Fruit fly (Drosophila melanogaster) whole organism, embryonic: ENCODE data around the gene ssp3.

Source experiments
- Bgb ChIP-seq: fragments of 200-800 bp; sonication (Bioruptor generic); IDR thresholded peaks from 2 replicates; pipeline ENCODE4 v1.3.6; 2022; ENCODE audit warnings: missing biosample characterization, missing genetic modification characterization; ENCODE audit not compliant: partially characterized antibody
- CG10321 ChIP-seq: fragments of 200-800 bp; sonication (Bioruptor generic); IDR thresholded peaks from 2 replicates; pipeline ENCODE4 v1.3.6; 2022; ENCODE audit warnings: missing biosample characterization, missing genetic modification characterization
- CG15011 ChIP-seq: fragments of 200-800 bp; sonication (Bioruptor generic); optimal IDR thresholded peaks from 3 replicates; lab custom pipeline; 2018; ENCODE audit warnings: missing biosample characterization, mild to moderate bottlenecking, missing genetic modification characterization
- CG17912 ChIP-seq: fragments of 200-800 bp; sonication (Bioruptor generic); optimal IDR thresholded peaks from 2 replicates; lab custom pipeline; 2018; ENCODE audit warnings: missing biosample characterization, mild to moderate bottlenecking, missing genetic modification characterization
- CG1832 ChIP-seq: fragments of 200-800 bp; sonication (Bioruptor generic); optimal IDR thresholded peaks from 2 replicates; lab custom pipeline; 2017; ENCODE audit warnings: missing biosample characterization, mild to moderate bottlenecking, missing genetic modification characterization, inconsistent platforms
- CG30020 ChIP-seq: fragments of 200-800 bp; optimal IDR thresholded peaks from 2 replicates; lab custom pipeline; 2019; ENCODE audit warnings: missing biosample characterization, mild to moderate bottlenecking, missing genetic modification characterization, moderate library complexity
- CG30403 ChIP-seq: fragments of 200-800 bp; sonication (Bioruptor generic); optimal IDR thresholded peaks from 3 replicates; lab custom pipeline; 2016; ENCODE audit warnings: missing biosample characterization, missing genetic modification characterization
- CG33213 ChIP-seq: fragments of 200-800 bp; sonication (Bioruptor generic); optimal IDR thresholded peaks from 3 replicates; lab custom pipeline; 2016; ENCODE audit warnings: missing biosample characterization, missing genetic modification characterization
- CG34422 ChIP-seq: fragments of 200-800 bp; sonication (Bioruptor generic); IDR thresholded peaks from 3 replicates; pipeline ENCODE4 v1.3.6; 2022; ENCODE audit warnings: missing biosample characterization, missing genetic modification characterization
- CG6272 ChIP-seq: fragments of 200-800 bp; sonication (Bioruptor generic); IDR thresholded peaks from 2 replicates; pipeline ENCODE4 v1.3.6; 2022; ENCODE audit warnings: missing biosample characterization, missing genetic modification characterization
- CG6765 ChIP-seq: fragments of 200-800 bp; sonication (Bioruptor generic); optimal IDR thresholded peaks from 3 replicates; lab custom pipeline; 2017; ENCODE audit warnings: missing biosample characterization, mild to moderate bottlenecking, missing genetic modification characterization
- CG8281 ChIP-seq: fragments of 200-800 bp; sonication (Bioruptor generic); optimal IDR thresholded peaks from 2 replicates; lab custom pipeline; 2018; ENCODE audit warnings: missing biosample characterization, mild to moderate bottlenecking, missing genetic modification characterization, moderate library complexity
- CG8359 ChIP-seq: fragments of 200-800 bp; sonication (Bioruptor generic); optimal IDR thresholded peaks from 2 replicates; lab custom pipeline; 2017; ENCODE audit warnings: missing biosample characterization, mild to moderate bottlenecking, missing genetic modification characterization, borderline replicate concordance
- CG8765 ChIP-seq: fragments of 200-800 bp; sonication (Bioruptor generic); IDR thresholded peaks from 2 replicates; pipeline ENCODE4 v1.3.6; 2022; ENCODE audit warnings: missing biosample characterization, missing genetic modification characterization
- Deaf1 ChIP-seq: fragments of 200-800 bp; optimal IDR thresholded peaks from 3 replicates; lab custom pipeline; 2019; ENCODE audit warnings: missing biosample characterization, mild to moderate bottlenecking, missing genetic modification characterization, moderate library complexity
- Eip74EF ChIP-seq, 2 experiments: fragments of 200-800 bp in 1 of 2; fragments of >200 bp in 1 of 2; sonication (Bioruptor generic) in 1 of 2; optimal IDR thresholded peaks; 2 replicates each; lab custom pipeline; 2017 to 2019; ENCODE audit warnings: missing biosample characterization in 2 of 2, missing genetic modification characterization in 2 of 2, mild to moderate bottlenecking in 1 of 2, moderate library complexity in 1 of 2
- HmgZ ChIP-seq: fragments of 200-800 bp; sonication (Bioruptor generic); optimal IDR thresholded peaks from 2 replicates; lab custom pipeline; 2018; ENCODE audit warnings: missing biosample characterization, mild to moderate bottlenecking, missing genetic modification characterization
- Hr78 ChIP-seq, 2 experiments: fragments of 200-800 bp in 1 of 2; fragments of >200 bp in 1 of 2; sonication (Bioruptor generic) in 1 of 2; optimal IDR thresholded peaks; 2 replicates each; lab custom pipeline; 2017 to 2019; ENCODE audit warnings: missing biosample characterization in 2 of 2, missing genetic modification characterization in 2 of 2, mild to moderate bottlenecking in 1 of 2, moderate library complexity in 1 of 2
- Jarid2 ChIP-seq: fragments of 200-800 bp; sonication (Bioruptor generic); optimal IDR thresholded peaks from 3 replicates; lab custom pipeline; 2017; ENCODE audit warnings: mild to moderate bottlenecking, missing biosample characterization, missing genetic modification reagents, missing genetic modification characterization
- Med ChIP-seq: fragments of 200-800 bp; sonication (Bioruptor generic); peaks from one replicate; lab custom pipeline; 2016; ENCODE audit warnings: missing biosample characterization, missing genetic modification characterization, mild to moderate bottlenecking, inconsistent platforms, moderate library complexity
- Myb ChIP-seq: fragments of 200-800 bp; sonication (Bioruptor generic); optimal IDR thresholded peaks from 2 replicates; lab custom pipeline; 2016; ENCODE audit warnings: missing biosample characterization, missing genetic modification characterization
- NFAT ChIP-seq: fragments of 200-800 bp; sonication (Bioruptor generic); IDR thresholded peaks from 2 replicates; pipeline ENCODE4 v1.3.6; 2022; ENCODE audit warnings: missing biosample characterization, missing genetic modification characterization
- NK7.1 ChIP-seq: fragments of 200-800 bp; sonication (Bioruptor generic); optimal IDR thresholded peaks from 3 replicates; lab custom pipeline; 2016; ENCODE audit warnings: missing biosample characterization, missing genetic modification characterization
- Nf-YB ChIP-seq: fragments of 200-800 bp; sonication (Bioruptor generic); optimal IDR thresholded peaks from 3 replicates; lab custom pipeline; 2019; ENCODE audit warnings: missing biosample characterization, mild to moderate bottlenecking, missing genetic modification characterization, moderate library complexity
- Nf-YC ChIP-seq: fragments of 200-800 bp; optimal IDR thresholded peaks from 3 replicates; lab custom pipeline; 2019; ENCODE audit warnings: missing biosample characterization, mild to moderate bottlenecking, missing genetic modification characterization, moderate library complexity
- Oaz ChIP-seq: fragments of 200-800 bp; sonication (Bioruptor generic); IDR thresholded peaks from 2 replicates; pipeline ENCODE4 v1.3.6; 2022; ENCODE audit warnings: missing biosample characterization, missing genetic modification characterization
- Trl ChIP-seq, 3 experiments: fragments of >200 bp in 2 of 3; fragments of 200-800 bp in 1 of 3; sonication (Bioruptor generic) in 1 of 3; optimal IDR thresholded peaks; 2 replicates in 1 of 3; 3 replicates in 2 of 3; lab custom pipeline; 2016 to 2017; ENCODE audit warnings: missing biosample characterization in 1 of 3, missing genetic modification characterization in 1 of 3
- ash1 ChIP-seq: fragments of 200-800 bp; sonication (Bioruptor generic); optimal IDR thresholded peaks from 2 replicates; lab custom pipeline; 2018; ENCODE audit warnings: missing biosample characterization, mild to moderate bottlenecking, missing genetic modification characterization
- btn ChIP-seq: fragments of 200-800 bp; sonication (Bioruptor generic); optimal IDR thresholded peaks from 2 replicates; lab custom pipeline; 2016; ENCODE audit warnings: missing biosample characterization, missing genetic modification characterization
- cato ChIP-seq: fragments of 200-800 bp; sonication (Bioruptor generic); optimal IDR thresholded peaks from 2 replicates; lab custom pipeline; 2016; ENCODE audit warnings: missing biosample characterization, missing genetic modification characterization, borderline replicate concordance
- cg ChIP-seq: fragments of 200-800 bp; sonication (Bioruptor generic); optimal IDR thresholded peaks from 3 replicates; lab custom pipeline; 2019; ENCODE audit warnings: missing biosample characterization, mild to moderate bottlenecking, missing genetic modification characterization, moderate library complexity
- chif ChIP-seq, 2 experiments: fragments of 200-800 bp; sonication (Bioruptor generic); optimal IDR thresholded peaks; 3 replicates each; lab custom pipeline; 2016; ENCODE audit warnings: missing biosample characterization in 2 of 2, missing genetic modification characterization in 2 of 2
- chinmo ChIP-seq: fragments of 200-800 bp; sonication (Bioruptor generic); IDR thresholded peaks from 4 replicates; pipeline ENCODE4 v1.3.6; 2022; ENCODE audit warnings: missing biosample characterization, missing genetic modification characterization; ENCODE audit not compliant: partially characterized antibody
- crc ChIP-seq: fragments of 200-800 bp; sonication (Bioruptor generic); optimal IDR thresholded peaks from 2 replicates; lab custom pipeline; 2016; ENCODE audit warnings: missing biosample characterization, missing genetic modification characterization
- crol ChIP-seq: fragments of 200-800 bp; sonication (Bioruptor generic); IDR thresholded peaks from 2 replicates; pipeline ENCODE4 v1.3.6; 2022; ENCODE audit warnings: missing biosample characterization, missing genetic modification characterization
- crp ChIP-seq, 2 experiments: fragments of 200-800 bp; sonication (Bioruptor generic); optimal IDR thresholded peaks; 2 replicates in 1 of 2; 3 replicates in 1 of 2; lab custom pipeline; 2017; ENCODE audit warnings: missing biosample characterization in 2 of 2, missing genetic modification characterization in 2 of 2, mild to moderate bottlenecking in 1 of 2, moderate library complexity in 1 of 2
- gro ChIP-seq: fragments of 200-800 bp; sonication (Bioruptor generic); optimal IDR thresholded peaks from 2 replicates; lab custom pipeline; 2016; ENCODE audit warnings: missing biosample characterization, missing genetic modification characterization
- ken ChIP-seq: fragments of 200-800 bp; sonication (Bioruptor generic); IDR thresholded peaks from 3 replicates; pipeline ENCODE4 v1.3.6; 2022; ENCODE audit warnings: missing biosample characterization, missing genetic modification characterization
- nerfin-1 ChIP-seq: fragments of 200-800 bp; sonication (Bioruptor generic); optimal IDR thresholded peaks from 3 replicates; lab custom pipeline; 2019; ENCODE audit warnings: missing biosample characterization, mild to moderate bottlenecking, missing genetic modification characterization, moderate library complexity
- onecut ChIP-seq: fragments of 200-800 bp; sonication (Bioruptor generic); IDR thresholded peaks from 2 replicates; pipeline ENCODE4 v1.3.6; 2022; ENCODE audit warnings: missing biosample characterization, missing genetic modification characterization
- pros ChIP-seq: fragments of 200-800 bp; sonication (Bioruptor generic); optimal IDR thresholded peaks from 3 replicates; lab custom pipeline; 2019; ENCODE audit warnings: missing biosample characterization, mild to moderate bottlenecking, missing genetic modification characterization, moderate library complexity
- seq ChIP-seq: fragments of 200-800 bp; sonication (Bioruptor generic); IDR thresholded peaks from 2 replicates; pipeline ENCODE4 v1.3.6; 2022; ENCODE audit warnings: missing biosample characterization, missing genetic modification characterization
- shn ChIP-seq: fragments of 200-800 bp; sonication (Bioruptor generic); optimal IDR thresholded peaks from 3 replicates; lab custom pipeline; 2016; ENCODE audit warnings: missing biosample characterization, missing genetic modification characterization
- tup ChIP-seq: fragments of 200-800 bp; sonication (Bioruptor generic); optimal IDR thresholded peaks from 2 replicates; lab custom pipeline; 2016; ENCODE audit warnings: missing biosample characterization, mild to moderate bottlenecking, missing genetic modification characterization, moderate library complexity
- zfh1 ChIP-seq: fragments of 200-800 bp; sonication (Bioruptor generic); IDR thresholded peaks from 3 replicates; pipeline ENCODE4 v1.3.6; 2022; ENCODE audit warnings: missing biosample characterization, missing genetic modification characterization

The ssp3 gene

DNA sequence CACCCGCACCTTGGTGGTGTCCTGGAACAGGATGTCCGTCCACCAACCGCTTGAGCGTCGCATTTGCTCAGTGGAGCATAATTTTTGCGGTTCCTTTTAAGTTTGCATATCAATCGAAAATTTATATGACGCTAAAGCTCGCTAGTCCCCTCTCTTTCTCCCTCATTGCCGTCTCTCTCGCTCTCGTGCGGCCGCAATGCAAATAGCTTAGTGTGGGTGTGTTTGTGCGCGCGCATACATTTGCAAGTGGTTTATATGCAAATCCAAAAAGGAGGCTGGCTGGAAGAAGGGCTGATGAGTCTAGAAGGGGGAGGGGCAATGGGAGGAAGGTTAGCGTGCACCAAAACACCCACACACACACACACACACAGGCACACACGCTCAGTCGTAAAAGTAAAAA lies 56.9 kb downstream of the ssp3 start (continued):
- TF ChIP-seq shn (GFP tag; lab: Kevin White, UChicago) = no peak
- no peak for TF ChIP-seq CG6765 (GFP tag; lab: Kevin White, UChicago)
- peak; percentile 49 for TF ChIP-seq Nf-YB (GFP tag; lab: Kevin White, UChicago)
- no peak for TF ChIP-seq cato (GFP tag; lab: Kevin White, UChicago)
- TF ChIP-seq crol = peak; percentile 35
- no peak for TF ChIP-seq ash1
- TF ChIP-seq Hr78 (GFP tag; optimal IDR thresholded peaks at IDR 0.05; lab: Kevin White, UChicago) = no peak
- TF ChIP-seq seq = 0 out of 2 replicates have a peak, but pooled peaks have one; percentile 37
- no peak for TF ChIP-seq CG15011
- no peak for TF ChIP-seq CG30020
- peak; percentile 56 for TF ChIP-seq cg (GFP tag; lab: Kevin White, UChicago)
- no peak for TF ChIP-seq chif (GFP tag; optimal IDR thresholded peaks at IDR 0.05; lab: Kevin White, UChicago)
- no peak for TF ChIP-seq NK7.1 (GFP tag; lab: Kevin White, UChicago)
- TF ChIP-seq HmgZ = no peak
- no peak for TF ChIP-seq Myb (GFP tag; lab: Kevin White, UChicago)
- no peak for TF ChIP-seq CG17912
- TF ChIP-seq btn (GFP tag; lab: Kevin White, UChicago) = no peak
- TF ChIP-seq Eip74EF (GFP tag; optimal IDR thresholded peaks at IDR 0.05; lab: Kevin White, UChicago) = no peak
- TF ChIP-seq gro (GFP tag; lab: Kevin White, UChicago) = no peak

dm6 chr2L:18884783-18885182 lies 59.0 kb downstream of the ssp3 start:
- TF ChIP-seq onecut (GFP tag; lab: Robert Waterston, UW) = peak; percentile 60
- no peak for TF ChIP-seq CG8359 (GFP tag; lab: Kevin White, UChicago)
- TF ChIP-seq tup = peak; percentile 58
- TF ChIP-seq NFAT = no peak
- TF ChIP-seq Bgb (GFP tag; lab: Robert Waterston, UW) = no peak
- peak; percentile 89 for TF ChIP-seq CG8281 (tag; lab: Kevin White, UChicago)
- TF ChIP-seq ken (GFP tag; lab: Robert Waterston, UW) = no peak
- no peak for TF ChIP-seq CG30403 (GFP tag; lab: Kevin White, UChicago)

dm6 chr2L:18882734-18883133 lies 61.0 kb downstream of the ssp3 start:
- TF ChIP-seq zfh1 (GFP tag; lab: Robert Waterston, UW) = no peak
- TF ChIP-seq CG6272 (GFP tag; lab: Robert Waterston, UW) = 0 out of 2 replicates have a peak, but pooled peaks have one; percentile 8
- TF ChIP-seq Jarid2 = peak; percentile 39
- TF ChIP-seq Oaz (GFP tag; lab: Robert Waterston, UW) = no peak
- TF ChIP-seq CG34422 = 0 out of 3 replicates have a peak, but pooled peaks have one; percentile 14
- TF ChIP-seq CG1832 (GFP tag; lab: Kevin White, UChicago) = peak; percentile 47
- TF ChIP-seq Nf-YC (tag; lab: Kevin White, UChicago) = peak; percentile 84
- TF ChIP-seq CG10321 (GFP tag; lab: Robert Waterston, UW) = peak; percentile 60
- peak; percentile 4 for TF ChIP-seq Deaf1 (tag; lab: Kevin White, UChicago)
- TF ChIP-seq Nf-YB (GFP tag; lab: Kevin White, UChicago) = peak; percentile 65
- TF ChIP-seq chinmo (GFP tag; lab: Robert Waterston, UW) = peak; percentile 41; the same call in 1 of the 4 replicates
- no peak for TF ChIP-seq crc (GFP tag; lab: Kevin White, UChicago)
- no peak for TF ChIP-seq CG8765 (GFP tag; lab: Robert Waterston, UW)
- no peak for TF ChIP-seq Trl (optimal IDR thresholded peaks at IDR 0.05; lab: Kevin White, UChicago)
- no peak for TF ChIP-seq Trl (GFP tag; optimal IDR thresholded peaks at IDR 0.05; lab: Kevin White, UChicago)
- peak; percentile 27 for TF ChIP-seq pros (GFP tag; lab: Kevin White, UChicago)
- peak; percentile 78 for TF ChIP-seq seq
- no peak for TF ChIP-seq nerfin-1 (tag; lab: Kevin White, UChicago)
- TF ChIP-seq cg (GFP tag; lab: Kevin White, UChicago) = peak; percentile 71
- peak in 1 of 2 experiments; percentile 68 for TF ChIP-seq crp (GFP tag; optimal IDR thresholded peaks at IDR 0.05; lab: Kevin White, UChicago)
- TF ChIP-seq Med (GFP tag; lab: Kevin White, UChicago) = peak; percentile 44
- no peak for TF ChIP-seq CG33213 (GFP tag; lab: Kevin White, UChicago)
- TF ChIP-seq crol = peak; percentile 45; the same call in 1 of the 2 replicates
